Fruit fly (Drosophila melanogaster): ENCODE measurements around the gene CG18641.

DNA sequence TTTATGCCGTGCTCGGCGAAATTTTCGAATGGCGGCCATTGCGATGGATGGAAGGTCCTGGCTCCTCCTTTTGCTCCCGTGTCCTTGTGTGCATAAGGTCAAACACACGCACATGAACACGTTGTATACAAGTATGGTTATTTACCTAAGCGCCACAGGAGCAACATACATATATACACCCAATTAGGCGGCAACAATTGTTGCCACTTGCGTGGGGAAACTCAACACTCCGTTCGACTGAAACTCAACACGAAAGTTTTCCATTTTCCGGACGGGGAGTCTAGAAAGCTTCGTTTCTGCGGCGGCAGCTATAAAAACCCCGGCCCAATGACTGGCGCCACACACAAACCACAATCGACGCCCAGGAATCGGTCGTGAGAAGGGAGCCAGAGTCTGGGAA is 23.8 kb downstream of the CG18641 start, which contains the start of gene CG46448:
- no peak for TF ChIP-seq psq (optimal IDR thresholded peaks at IDR 0.05)
- no peak for TF ChIP-seq usp (GFP tag; optimal IDR thresholded peaks at IDR 0.05)
- TF ChIP-seq EcR (GFP tag; optimal IDR thresholded peaks at IDR 0.05): no peak
- no peak for TF ChIP-seq Dll (optimal IDR thresholded peaks at IDR 0.05)
- no peak for TF ChIP-seq pan (optimal IDR thresholded peaks at IDR 0.05)
